Worm (Caenorhabditis elegans) whole organism, dauer: ENCODE measurements around the gene ZK666.8.

Source experiments
- unc-62 ChIP-seq: sonication (generic microtip); optimal IDR thresholded peaks from 2 replicates; lab custom pipeline; 2017; ENCODE audit warnings: missing biosample characterization, missing genetic modification reagents, missing genetic modification characterization

ZK666.8 gene

DNA sequence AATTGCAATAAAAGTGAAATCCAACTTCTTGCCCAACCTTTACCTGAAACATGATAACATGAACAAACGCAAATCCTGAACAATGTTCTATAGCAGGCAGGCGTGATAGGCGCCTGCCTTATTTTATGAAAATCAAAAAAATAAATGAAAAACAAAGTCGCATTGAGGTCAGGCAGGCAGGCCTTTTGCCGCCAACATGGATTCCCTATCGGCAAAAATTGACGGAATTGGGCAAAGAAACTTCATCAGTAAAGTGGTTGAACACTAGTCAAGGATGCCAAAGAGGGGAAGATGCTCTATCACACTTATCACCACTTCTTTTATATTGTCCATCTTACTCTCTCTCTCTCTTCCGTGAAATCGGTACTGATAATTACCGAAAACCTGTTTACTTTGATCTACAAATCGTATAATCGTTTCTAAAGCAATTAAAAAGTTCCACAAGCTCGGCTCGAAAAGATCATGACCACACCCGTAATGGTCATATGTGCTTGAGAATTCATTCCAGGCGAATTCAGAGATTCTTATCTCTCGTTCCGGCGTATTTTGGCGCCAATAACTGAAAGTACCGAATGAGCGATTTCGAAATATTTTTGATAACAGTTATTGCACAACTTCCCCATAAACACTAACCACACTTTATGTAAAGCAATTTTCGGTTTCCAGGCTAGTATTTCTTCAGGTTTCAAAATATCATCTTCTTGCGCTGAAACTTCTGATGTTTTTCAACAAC is 10.9 kb downstream of the ZK666.8 start, which contains the start of the genes clec-60 and ZK666.11:
Gene clec-60 (minus strand): TSS at position 51 of the 733 bp plus-strand sequence.
Gene ZK666.11 (plus strand): TSS at position 699 of the 733 bp plus-strand sequence.
- no peak for TF ChIP-seq unc-62 (GFP tag; lab: Kevin White, UChicago)

DNA sequence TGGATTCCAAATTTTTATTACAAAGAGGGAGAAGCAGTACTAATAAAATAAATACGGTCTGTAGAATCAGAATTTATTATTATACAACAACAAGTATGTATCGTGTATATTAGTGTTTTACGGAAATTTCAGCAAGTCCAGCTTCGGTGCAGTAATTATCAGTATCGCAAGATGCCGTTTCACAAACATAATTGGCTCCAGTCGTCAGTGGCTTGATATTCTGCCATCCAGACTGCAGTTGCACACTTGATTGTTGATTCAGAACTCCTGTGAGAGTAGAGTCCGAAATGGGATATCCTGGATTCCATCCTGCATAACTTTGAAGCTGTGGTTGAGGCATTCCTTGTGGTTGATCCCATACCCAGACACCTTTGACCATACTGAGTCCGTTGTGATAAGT is 12.9 kb downstream of the ZK666.8 start:
- no peak for TF ChIP-seq unc-62 (GFP tag; lab: Kevin White, UChicago)

DNA sequence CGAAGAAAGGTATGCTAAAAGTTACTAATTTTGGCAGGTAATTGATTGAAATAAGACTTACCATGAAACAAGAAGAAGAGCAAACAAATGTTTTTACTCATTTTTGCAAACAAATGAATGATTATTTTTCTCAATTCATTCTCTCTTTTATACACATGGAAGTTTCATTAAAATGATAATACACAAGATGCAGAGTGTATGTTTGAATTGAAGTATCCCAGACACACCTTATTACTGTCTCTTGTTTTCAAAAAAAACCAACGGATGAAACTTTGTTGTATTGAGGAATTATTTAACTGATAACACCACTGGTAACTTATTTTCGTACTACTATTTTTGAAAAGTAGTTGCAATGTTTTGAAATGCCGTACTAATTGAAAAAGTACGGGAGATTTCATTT is 13.6 kb downstream of the ZK666.8 start, which contains the start of gene clec-59:
Gene clec-59 (minus strand): TSS at position 101 of the 400 bp plus-strand sequence.
- TF ChIP-seq unc-62 (GFP tag; lab: Kevin White, UChicago) = no peak

DNA sequence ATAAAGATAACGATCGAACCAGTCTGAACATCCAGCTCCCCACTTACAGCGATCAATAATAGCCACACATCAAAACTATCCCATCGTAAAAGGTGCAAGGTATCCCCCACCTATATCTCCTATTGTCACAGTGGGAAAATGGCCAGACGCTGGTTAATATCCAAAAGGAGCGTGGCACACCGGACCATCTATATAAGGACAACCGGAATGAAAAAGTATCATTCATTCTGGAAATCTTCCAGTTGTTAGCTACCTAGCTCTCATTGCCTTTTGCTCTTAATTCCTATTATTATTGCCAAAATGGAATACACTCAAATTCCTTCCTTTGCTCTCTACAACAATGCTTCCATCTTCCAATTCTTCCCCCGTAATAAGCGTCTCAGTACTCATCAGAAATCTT is 16.0 kb downstream of the ZK666.8 start, which contains the start of gene ZK666.4:
Gene ZK666.4 (plus strand): TSS at position 301 of the 400 bp plus-strand sequence.
- no peak for TF ChIP-seq unc-62 (GFP tag; lab: Kevin White, UChicago)

DNA sequence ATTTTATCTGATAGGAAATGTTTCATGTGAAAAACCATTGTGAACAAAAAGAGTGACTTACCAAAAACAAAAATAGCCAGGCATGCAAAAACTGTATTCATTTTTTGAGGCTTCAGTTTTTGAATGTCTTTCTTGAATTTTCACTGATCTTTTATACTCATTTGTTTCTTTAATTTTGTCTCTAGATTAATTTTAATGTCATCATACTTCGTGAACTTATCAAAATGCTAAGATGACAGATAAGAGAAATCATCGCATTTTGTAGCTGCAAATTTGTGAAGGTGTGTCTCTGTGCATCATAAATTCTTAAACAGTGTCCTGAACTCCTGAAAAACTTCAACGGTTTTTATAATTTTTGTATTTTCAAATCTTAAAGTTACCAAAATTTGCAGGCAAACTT is 16.9 kb downstream of the ZK666.8 start, which contains the start of gene clec-58:
Gene clec-58 (minus strand): TSS at position 101 of the 400 bp plus-strand sequence.
- TF ChIP-seq unc-62 (GFP tag; lab: Kevin White, UChicago) = no peak

DNA sequence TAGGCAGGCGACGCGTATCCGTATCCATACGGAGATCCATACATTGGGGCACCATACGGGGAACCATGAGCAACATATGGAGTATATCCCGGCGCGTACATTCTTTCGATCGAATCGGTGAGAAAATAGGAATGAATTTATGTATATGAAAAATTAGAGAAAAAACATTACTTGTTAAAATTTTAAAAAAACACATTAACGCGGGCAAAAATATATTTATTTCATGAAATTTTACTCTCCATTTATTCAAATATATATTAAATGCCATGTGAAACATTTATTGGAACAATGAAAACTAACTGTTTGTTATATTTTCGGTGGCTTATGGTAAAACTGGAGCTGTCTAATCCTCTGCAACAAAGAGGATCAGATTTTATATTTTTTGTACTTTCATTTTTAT is 21.1 kb downstream of the ZK666.8 start, which contains the start of gene ZK666.2:
Gene ZK666.2 (minus strand): TSS at position 101 of the 400 bp plus-strand sequence.
- no peak for TF ChIP-seq unc-62 (GFP tag; lab: Kevin White, UChicago)

DNA sequence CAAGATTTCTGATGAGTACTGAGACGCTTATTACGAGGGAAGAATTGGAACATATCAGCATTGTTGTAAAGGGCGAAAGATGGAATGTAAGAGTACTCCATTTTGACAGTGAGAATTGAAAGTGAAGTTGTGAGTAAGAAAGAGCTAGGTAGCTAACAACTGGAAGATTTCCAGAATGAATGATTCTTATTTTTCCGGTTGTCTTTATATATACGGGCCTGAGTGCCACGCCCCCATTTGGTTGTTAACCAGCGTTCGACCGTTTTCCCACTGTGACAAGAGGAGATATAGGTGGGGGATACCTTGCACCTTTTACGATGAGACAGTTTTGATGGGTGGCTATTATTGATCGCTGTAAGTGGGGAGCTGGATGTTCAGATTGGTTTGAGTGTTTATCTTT is 21.7 kb downstream of the ZK666.8 start, which contains the start of gene ZK666.1:
Gene ZK666.1 (minus strand): TSS at position 101 of the 400 bp plus-strand sequence.
- no peak for TF ChIP-seq unc-62 (GFP tag; lab: Kevin White, UChicago)

DNA sequence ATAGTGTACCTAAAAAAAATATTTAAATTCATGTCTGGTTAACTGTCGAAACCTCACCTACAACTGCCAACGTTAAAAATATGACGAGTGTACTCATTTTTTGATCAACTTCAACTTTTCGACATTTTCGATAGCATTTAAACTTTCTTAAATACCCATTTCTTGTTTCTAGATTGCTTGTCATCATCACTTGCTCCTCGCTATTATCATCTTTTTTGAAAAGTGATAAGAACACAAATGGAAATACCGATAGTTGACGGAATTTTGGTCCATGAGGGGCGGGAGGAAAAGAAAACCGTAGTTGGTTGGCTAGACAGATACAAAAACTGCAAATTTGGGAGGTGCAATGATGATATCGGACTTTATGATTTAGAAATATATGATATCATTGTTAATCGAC is 22.8 kb downstream of the ZK666.8 start, which contains the start of gene clec-143:
Gene clec-143 (minus strand): TSS at position 139 of the 400 bp plus-strand sequence.
- no peak for TF ChIP-seq unc-62 (GFP tag; lab: Kevin White, UChicago)

DNA sequence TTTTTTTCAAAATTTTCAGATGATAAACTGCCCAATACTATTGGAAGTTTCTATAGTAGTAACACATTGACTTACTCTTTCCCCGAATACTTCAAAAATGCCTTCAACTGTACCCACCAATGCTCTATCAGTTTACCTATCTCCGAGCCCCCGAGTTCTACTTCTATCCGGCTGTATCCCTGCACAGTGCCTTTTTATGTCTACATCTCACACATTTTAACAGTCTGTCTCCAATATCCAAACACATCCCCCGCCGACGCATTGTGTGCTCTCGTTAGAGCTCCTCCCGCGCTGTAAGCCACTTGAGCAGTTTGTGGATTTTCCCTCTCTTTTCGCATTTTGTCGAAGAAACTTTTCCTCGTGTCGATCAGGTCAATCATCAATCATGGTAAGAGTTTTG is 26.4 kb downstream of the ZK666.8 start, which contains the start of gene tnc-2:
Gene tnc-2 (plus strand): TSS at position 301 of the 400 bp plus-strand sequence.
- no peak for TF ChIP-seq unc-62 (GFP tag; lab: Kevin White, UChicago)

DNA sequence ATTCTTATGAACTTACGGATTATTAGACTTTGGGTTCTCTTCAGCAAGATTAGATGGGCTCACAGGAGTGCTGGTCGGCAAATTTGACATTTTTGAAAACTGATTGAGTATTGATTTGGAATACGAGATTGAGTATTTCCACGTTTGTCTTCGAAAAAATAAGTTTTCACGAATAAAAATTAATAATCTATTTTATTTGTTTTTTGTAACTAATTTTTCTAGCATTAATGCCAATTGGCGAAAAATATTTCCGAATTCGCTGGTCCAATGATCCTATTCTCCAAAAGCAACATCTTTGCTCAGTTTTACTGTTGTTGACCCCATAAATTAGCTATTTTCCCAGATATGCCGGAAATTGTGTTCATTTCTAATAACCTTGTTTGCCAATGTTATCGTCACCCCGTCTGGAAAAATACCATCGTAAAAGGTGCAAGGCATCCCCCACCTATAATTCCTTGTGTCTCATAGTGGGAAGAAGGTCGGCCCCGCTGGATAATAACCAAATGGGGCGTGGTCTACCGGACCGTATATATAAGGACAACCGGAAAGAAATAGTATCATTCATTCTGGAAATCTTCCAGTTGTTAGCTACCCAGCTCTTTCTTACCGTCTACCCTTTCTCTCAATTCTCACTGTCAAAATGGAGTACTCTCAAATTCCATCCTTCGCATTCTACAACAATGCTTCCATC is 28.6 kb downstream of the ZK666.8 start, which contains the start of the genes ZK673.6 and sdz-37:
Gene ZK673.6 (minus strand): TSS at position 101 of the 691 bp plus-strand sequence.
Gene sdz-37 (plus strand): TSS at position 641 of the 691 bp plus-strand sequence.
- TF ChIP-seq unc-62 (GFP tag; lab: Kevin White, UChicago) = no peak

DNA sequence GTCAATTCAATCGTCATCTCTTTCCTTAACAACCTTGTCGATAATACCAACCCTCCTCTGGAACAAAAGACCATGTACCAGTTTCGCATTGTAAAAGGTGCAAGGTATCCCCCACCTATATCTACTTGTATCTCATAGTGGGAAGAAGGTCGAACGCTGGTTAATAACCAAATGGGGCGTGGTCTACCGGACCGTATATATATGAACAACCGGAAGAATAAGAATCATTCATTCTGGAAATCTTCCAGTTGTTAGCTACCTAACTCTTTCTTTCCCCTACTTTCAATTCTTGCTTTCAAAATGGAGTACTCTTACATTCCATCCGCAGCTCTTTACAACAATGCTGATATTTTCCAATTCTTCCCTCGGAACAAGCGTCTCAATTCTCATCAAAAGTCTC is 31.7 kb downstream of the ZK666.8 start, which contains the start of gene ZK673.5:
Gene ZK673.5 (plus strand): TSS at position 301 of the 400 bp plus-strand sequence.
- TF ChIP-seq unc-62 (GFP tag; lab: Kevin White, UChicago) = no peak

DNA sequence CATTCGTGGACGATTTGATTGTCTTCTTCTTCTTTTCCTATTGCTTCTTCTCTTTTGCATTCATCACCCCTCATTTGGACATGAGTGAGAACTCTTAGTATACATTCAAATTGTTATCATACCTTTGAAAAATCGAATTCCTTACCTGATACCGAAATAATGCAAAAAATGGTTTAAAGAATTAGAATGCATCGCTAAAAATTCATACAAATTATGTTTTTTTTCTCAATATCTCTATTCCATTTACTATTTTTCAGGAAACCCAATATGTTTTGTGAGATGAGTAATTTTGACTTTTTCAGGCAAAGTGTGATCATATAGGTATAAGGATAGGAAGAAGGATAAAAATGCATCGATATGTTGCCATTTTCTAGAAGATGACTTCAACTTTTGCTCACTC is 36.0 kb downstream of the ZK666.8 start, which contains the start of gene ZK673.11:
Gene ZK673.11 (plus strand): TSS at position 301 of the 400 bp plus-strand sequence.
- no peak for TF ChIP-seq unc-62 (GFP tag; lab: Kevin White, UChicago)

DNA sequence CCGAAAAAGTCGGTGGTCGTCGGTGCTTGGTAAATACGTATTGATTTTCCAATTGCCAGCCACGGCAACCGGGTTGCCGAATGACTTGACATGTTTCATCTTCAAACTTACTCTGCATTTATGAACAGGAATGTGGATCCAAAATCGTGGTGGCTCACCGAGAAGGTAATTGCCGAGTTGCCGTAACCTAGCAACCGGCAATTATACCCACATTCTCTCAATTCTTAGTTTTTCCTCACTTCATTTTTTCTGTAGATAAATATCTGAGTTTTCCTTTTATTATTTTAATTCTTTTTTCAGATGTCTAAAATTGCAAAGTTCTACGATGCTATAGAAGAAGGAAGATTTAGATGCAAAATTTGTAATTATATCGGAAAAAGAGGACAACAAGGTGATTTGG is 40.3 kb downstream of the ZK666.8 start, which contains the start of gene ZK673.4:
Gene ZK673.4 (plus strand): TSS at position 301 of the 400 bp plus-strand sequence.
- TF ChIP-seq unc-62 (GFP tag; lab: Kevin White, UChicago) = no peak

DNA sequence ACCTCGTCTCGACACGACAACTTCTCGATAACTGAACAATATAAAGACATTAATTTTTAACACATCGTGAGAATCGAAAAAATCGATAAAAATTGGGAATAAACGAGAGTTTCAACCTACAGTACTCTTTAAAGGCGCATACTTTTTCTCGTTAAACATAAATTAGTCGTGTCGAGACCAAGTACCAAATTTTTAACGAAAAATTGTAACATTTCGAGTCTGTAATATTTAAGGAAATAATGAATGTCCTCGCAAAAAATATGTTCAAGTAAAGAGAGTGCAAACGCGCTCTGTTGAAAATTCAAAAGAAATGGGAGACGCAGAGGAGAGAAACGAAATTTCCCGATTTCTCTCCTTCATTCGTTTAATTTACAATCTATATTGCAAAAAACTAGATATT is 42.6 kb downstream of the ZK666.8 start:
- no peak for TF ChIP-seq unc-62 (GFP tag; lab: Kevin White, UChicago)

DNA sequence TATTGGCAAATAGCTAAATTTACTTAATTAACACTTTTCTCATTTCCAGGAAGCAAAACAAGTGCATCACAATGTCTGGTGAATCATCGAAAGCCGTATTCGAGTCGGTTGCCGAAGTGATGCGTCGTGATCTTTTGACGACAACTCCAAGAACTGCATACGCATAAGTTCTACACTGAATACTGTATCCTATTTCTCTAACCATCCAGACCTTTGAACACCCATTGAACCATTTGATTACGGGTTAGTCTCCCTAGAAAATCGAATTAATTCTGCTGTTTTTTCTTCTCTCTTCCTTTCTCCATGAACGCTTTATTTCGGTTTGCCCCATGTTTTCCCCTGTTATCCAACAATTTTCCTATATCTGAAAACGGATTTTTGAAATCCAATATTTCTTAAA is 43.2 kb downstream of the ZK666.8 start, which contains the start of gene lin-56:
Gene lin-56 (plus strand): TSS at position 301 of the 400 bp plus-strand sequence.
- TF ChIP-seq unc-62 (GFP tag; lab: Kevin White, UChicago) = no peak
